Worm (Caenorhabditis elegans) whole organism, L1 larva: ENCODE results near the gene C08F11.13.
"Not testable (repeated sequence)": the region's sequence is repeated elsewhere in the genome, so short reads cannot be mapped to it uniquely, and the experiment has no call there.

Experiments used
- C04F5.9 ChIP-seq: sonication (generic microtip); optimal IDR thresholded peaks from 2 replicates; lab custom pipeline; 2016; ENCODE audit warnings: missing genetic modification characterization, missing compliant biosample characterization
- F16B12.6 ChIP-seq: fragments of 150-350 bp; optimal IDR thresholded peaks from 2 replicates; lab custom pipeline; 2014; ENCODE audit warnings: missing biosample characterization, missing genetic modification characterization
- Y116A8C.19 ChIP-seq: sonication (generic microtip); optimal IDR thresholded peaks from 2 replicates; lab custom pipeline; 2016; ENCODE audit warnings: missing compliant biosample characterization, missing genetic modification characterization, borderline replicate concordance
- aha-1 ChIP-seq: fragments of 150-350 bp; optimal IDR thresholded peaks from 2 replicates; lab custom pipeline; 2014; ENCODE audit warnings: missing biosample characterization, missing genetic modification characterization
- aly-2 ChIP-seq: fragments of 150-350 bp; optimal IDR thresholded peaks from 2 replicates; lab custom pipeline; 2014; ENCODE audit warnings: missing biosample characterization, missing genetic modification characterization
- blmp-1 ChIP-seq: fragments of 150-350 bp; optimal IDR thresholded peaks from 2 replicates; lab custom pipeline; 2014; ENCODE audit warnings: missing biosample characterization, missing genetic modification characterization
- ceh-63 ChIP-seq: fragments of 200-800 bp; sonication (Bioruptor generic); optimal IDR thresholded peaks from 2 replicates; lab custom pipeline; 2018; ENCODE audit warnings: mild to moderate bottlenecking, missing genetic modification characterization, missing compliant biosample characterization
- ceh-88 ChIP-seq: fragments of 200-800 bp; sonication (Bioruptor generic); IDR thresholded peaks from 2 replicates; pipeline ENCODE4 v1.3.6; 2022; ENCODE audit warnings: missing genetic modification characterization, missing compliant biosample characterization
- ces-1 ChIP-seq: fragments of 150-350 bp; optimal IDR thresholded peaks from 2 replicates; lab custom pipeline; 2014; ENCODE audit warnings: missing biosample characterization, missing genetic modification reagents, missing genetic modification characterization
- dpl-1 ChIP-seq, 3 experiments: fragments of 150-350 bp in 2 of 3; sonication (generic microtip) in 1 of 3; optimal IDR thresholded peaks; 2 replicates each; lab custom pipeline; 2014 to 2017; ENCODE audit warnings: missing biosample characterization in 3 of 3, missing genetic modification characterization in 3 of 3, missing genetic modification reagents in 3 of 3
- egl-13 ChIP-seq: sonication (generic microtip); optimal IDR thresholded peaks from 2 replicates; lab custom pipeline; 2016; ENCODE audit warnings: missing genotype, missing genetic modification reagents, missing genetic modification characterization, missing compliant biosample characterization
- elt-2 ChIP-seq: sonication (generic microtip); optimal IDR thresholded peaks from 2 replicates; lab custom pipeline; 2016; ENCODE audit warnings: missing genetic modification characterization, mild to moderate bottlenecking, inconsistent platforms, missing compliant biosample characterization, missing genetic modification reagents
- elt-3 ChIP-seq, 6 experiments: fragments of 150-350 bp in 1 of 6; sonication (generic microtip); optimal IDR thresholded peaks; 2 replicates each; lab custom pipeline; 2017 to 2018; ENCODE audit warnings: missing biosample characterization in 6 of 6, missing genetic modification characterization in 6 of 6, inconsistent platforms in 1 of 6
- ets-5 ChIP-seq: fragments of 200-800 bp; sonication (Bioruptor generic); IDR thresholded peaks from 2 replicates; pipeline ENCODE4 v1.3.6; 2022; ENCODE audit warnings: missing genetic modification characterization, missing compliant biosample characterization
- fkh-10 ChIP-seq: sonication (generic microtip); optimal IDR thresholded peaks from 2 replicates; lab custom pipeline; 2017; ENCODE audit warnings: missing biosample characterization, missing genetic modification reagents, missing genetic modification characterization
- fkh-8 ChIP-seq: sonication (generic microtip); optimal IDR thresholded peaks from 2 replicates; lab custom pipeline; 2016; ENCODE audit warnings: mild to moderate bottlenecking, missing genetic modification characterization, missing compliant biosample characterization
- fos-1 ChIP-seq: fragments of 150-350 bp; optimal IDR thresholded peaks from 2 replicates; lab custom pipeline; 2014; ENCODE audit warnings: missing biosample characterization, missing genetic modification characterization
- hlh-4 ChIP-seq: sonication (generic microtip); optimal IDR thresholded peaks from 2 replicates; lab custom pipeline; 2016; ENCODE audit warnings: mild to moderate bottlenecking, missing genetic modification characterization, missing compliant biosample characterization
- jun-1 ChIP-seq: fragments of 150-350 bp; optimal IDR thresholded peaks from 2 replicates; lab custom pipeline; 2014; ENCODE audit warnings: missing biosample characterization, missing genetic modification reagents, missing genetic modification characterization
- lin-13 ChIP-seq: fragments of 150-350 bp; optimal IDR thresholded peaks from 2 replicates; lab custom pipeline; 2014; ENCODE audit warnings: missing biosample characterization, missing genetic modification reagents, missing genetic modification characterization
- lin-14 ChIP-seq: fragments of 200-800 bp; sonication (Bioruptor generic); optimal IDR thresholded peaks from 2 replicates; lab custom pipeline; 2018; ENCODE audit warnings: mild to moderate bottlenecking, missing genetic modification characterization, moderate library complexity, missing compliant biosample characterization
- lin-15B ChIP-seq: fragments of 150-350 bp; sonication (generic microtip); optimal IDR thresholded peaks from 3 replicates; lab custom pipeline; 2014; ENCODE audit warnings: missing biosample characterization, missing genetic modification characterization
- lir-3 ChIP-seq: sonication (generic microtip); optimal IDR thresholded peaks from 2 replicates; lab custom pipeline; 2016; ENCODE audit warnings: mild to moderate bottlenecking, missing genetic modification characterization, moderate library complexity, missing compliant biosample characterization; ENCODE audit not compliant: poor library complexity
- mdl-1 ChIP-seq, 2 experiments: fragments of 150-350 bp; optimal IDR thresholded peaks; 2 replicates each; lab custom pipeline; 2014 to 2017; ENCODE audit warnings: missing biosample characterization in 2 of 2, missing genetic modification characterization in 2 of 2, inconsistent platforms in 1 of 2
- nhr-11 ChIP-seq: fragments of 150-350 bp; optimal IDR thresholded peaks from 2 replicates; lab custom pipeline; 2014; ENCODE audit warnings: missing biosample characterization, missing genetic modification characterization
- nhr-19 ChIP-seq: fragments of 200-800 bp; sonication (Bioruptor generic); conservative IDR thresholded peaks from 2 replicates; pipeline ENCODE4 v1.3.6; 2022; ENCODE audit warnings: missing genetic modification characterization, missing compliant biosample characterization
- nhr-237 ChIP-seq: fragments of 150-350 bp; optimal IDR thresholded peaks from 2 replicates; lab custom pipeline; 2014; ENCODE audit warnings: missing biosample characterization, missing genetic modification characterization
- nhr-28 ChIP-seq: fragments of 150-350 bp; optimal IDR thresholded peaks from 2 replicates; lab custom pipeline; 2014; ENCODE audit warnings: missing biosample characterization, missing genetic modification characterization
- pag-3 ChIP-seq: sonication (generic microtip); optimal IDR thresholded peaks from 2 replicates; lab custom pipeline; 2017; ENCODE audit warnings: missing genetic modification characterization, mild to moderate bottlenecking, missing compliant biosample characterization, antibody characterized with exemption, borderline replicate concordance; ENCODE audit not compliant: insufficient read depth
- sox-4 ChIP-seq: sonication (generic microtip); optimal IDR thresholded peaks from 2 replicates; lab custom pipeline; 2016; ENCODE audit warnings: missing genetic modification characterization, missing compliant biosample characterization
- unc-130 ChIP-seq: fragments of 150-350 bp; optimal IDR thresholded peaks from 2 replicates; lab custom pipeline; 2017; ENCODE audit warnings: missing biosample characterization, missing genetic modification characterization, inconsistent platforms
- unc-62 ChIP-seq: fragments of 150-350 bp; optimal IDR thresholded peaks from 2 replicates; lab custom pipeline; 2014; ENCODE audit warnings: missing biosample characterization, missing genetic modification reagents, missing genetic modification characterization
- unc-86 ChIP-seq: sonication (generic microtip); optimal IDR thresholded peaks from 2 replicates; lab custom pipeline; 2016; ENCODE audit warnings: missing genetic modification characterization, missing compliant biosample characterization
- xbp-1 ChIP-seq: sonication (generic microtip); optimal IDR thresholded peaks from 2 replicates; lab custom pipeline; 2016; ENCODE audit warnings: missing genetic modification characterization, missing compliant biosample characterization

Gene C08F11.13

DNA sequence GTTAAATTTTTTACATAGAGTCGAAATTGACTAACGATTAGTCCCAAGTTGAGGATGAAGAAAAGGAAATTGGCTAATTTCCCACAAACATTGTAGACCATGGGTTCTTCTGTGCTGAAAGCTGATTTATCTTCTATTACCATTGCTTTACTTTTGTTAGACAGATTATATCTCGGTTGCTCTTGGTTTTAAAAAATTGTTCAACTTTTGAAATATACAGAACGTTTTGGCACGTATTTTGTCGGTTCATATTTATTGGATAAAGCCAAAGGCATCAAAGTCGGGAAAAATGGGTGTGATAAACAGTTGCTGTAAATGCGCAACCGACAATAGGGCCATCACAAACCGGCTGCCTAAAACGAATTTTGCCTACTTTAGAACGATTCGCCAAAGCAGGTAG lies 18.0 kb downstream of the C08F11.13 start, which contains the start of gene tsp-5:
tsp-5 (minus strand) TSS at position 101 of the 400 bp plus-strand sequence.
- TF ChIP-seq unc-62 (GFP tag; lab: Kevin White, UChicago) (no peak), fkh-8 (tag; lab: Kevin White, UChicago) (no peak), pag-3 (tag; lab: Kevin White, UChicago) (no peak), egl-13 (tag; lab: Kevin White, UChicago) (no peak), lin-15B (tag; lab: Kevin White, UChicago) (no peak), elt-3 (tag; optimal IDR thresholded peaks at IDR 0.05; lab: Kevin White, UChicago) (no peak), F16B12.6 (no peak), nhr-11 (tag; lab: Kevin White, UChicago) (no peak)

DNA sequence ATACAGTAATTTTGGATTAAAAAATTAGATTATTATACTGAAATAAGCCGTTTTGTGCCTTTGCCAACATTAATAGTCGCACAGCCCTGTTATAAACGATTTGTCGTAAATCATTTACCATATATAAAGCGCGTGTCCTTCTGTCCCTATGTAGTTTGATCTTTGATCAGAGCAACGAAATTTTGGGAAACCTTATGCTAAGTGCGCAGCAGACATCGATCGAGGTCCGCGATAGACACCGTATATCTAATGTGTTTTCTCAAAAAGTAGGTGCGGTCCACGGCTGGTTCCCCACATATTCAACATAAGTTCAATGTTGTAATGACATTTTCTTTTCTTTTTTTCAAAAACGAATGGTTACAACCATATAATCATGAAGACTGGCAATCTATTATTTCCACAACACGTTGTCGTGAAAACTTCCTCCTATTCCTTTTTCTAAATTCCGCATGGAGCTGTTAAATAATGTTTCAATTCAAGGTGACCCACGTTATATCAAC lies 21.1 kb downstream of the C08F11.13 start, which contains the start of gene sru-9:
sru-9 (plus strand) TSS at position 450 of the 500 bp plus-strand sequence.
- TF ChIP-seq aly-2; Y116A8C.19 (tag; lab: Kevin White, UChicago); nhr-19 (GFP tag; lab: Robert Waterston, UW): not testable (repeated sequence)

DNA sequence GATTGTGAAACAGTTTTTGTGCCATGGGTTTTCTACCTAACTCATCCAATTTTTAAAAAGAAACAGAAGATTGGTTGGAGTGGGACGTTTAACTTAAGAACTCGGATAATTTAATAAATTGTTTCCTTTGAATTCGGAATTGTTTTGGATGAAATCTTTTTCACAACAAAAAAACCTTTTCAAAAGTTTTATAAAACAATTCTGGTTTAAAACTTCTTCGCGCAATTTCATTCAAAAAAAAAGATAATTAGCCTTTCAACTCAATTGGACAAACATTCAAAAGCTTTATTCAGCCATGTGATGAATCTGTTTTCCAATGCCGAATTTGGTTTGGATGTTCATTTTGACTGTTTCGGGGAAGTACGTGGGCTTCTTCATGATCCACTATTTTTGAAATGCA lies 22.5 kb downstream of the C08F11.13 start, which contains the start of gene Y45F10B.12:
Y45F10B.12 (plus strand) TSS at position 301 of the 400 bp plus-strand sequence.
- TF ChIP-seq fkh-10 (GFP tag; lab: Kevin White, UChicago) (no peak), fos-1 (tag; lab: Kevin White, UChicago) (no peak), ceh-88 (GFP tag; lab: Robert Waterston, UW) (no peak), fkh-8 (tag; lab: Kevin White, UChicago) (no peak), nhr-28 (tag; lab: Kevin White, UChicago) (no peak), unc-130 (tag; lab: Kevin White, UChicago) (no peak), elt-3 (tag; optimal IDR thresholded peaks at IDR 0.05; lab: Kevin White, UChicago) (no peak), hlh-4 (tag; lab: Kevin White, UChicago) (no peak), elt-2 (no peak)

DNA sequence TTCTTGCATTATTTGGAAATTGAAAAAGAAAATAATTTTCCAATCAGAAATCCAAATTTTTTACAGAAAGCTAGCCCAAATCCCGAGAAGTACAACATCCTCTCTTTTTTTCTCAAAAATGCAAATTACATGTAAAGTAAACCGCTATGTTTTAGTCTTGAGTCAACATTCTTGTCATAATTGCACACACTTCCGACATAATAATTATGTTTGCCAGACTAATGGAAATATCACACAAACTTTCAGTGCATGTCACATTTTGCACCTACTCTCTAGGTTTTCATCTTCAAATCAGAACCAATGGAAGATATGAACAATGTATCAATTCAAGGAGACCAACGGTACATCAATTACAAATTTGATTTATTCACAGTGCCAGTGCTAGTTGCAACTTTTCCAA lies 25.0 kb downstream of the C08F11.13 start, which contains the start of gene sru-11:
sru-11 (plus strand) TSS at position 301 of the 400 bp plus-strand sequence.
- TF ChIP-seq lir-3 (tag; lab: Kevin White, UChicago) (no peak), sox-4 (tag; lab: Kevin White, UChicago) (no peak), C04F5.9 (tag; lab: Kevin White, UChicago) (no peak), xbp-1 (no peak), egl-13 (tag; lab: Kevin White, UChicago) (no peak), ces-1 (no peak), ets-5 (GFP tag; lab: Robert Waterston, UW) (no peak), unc-86 (tag; lab: Kevin White, UChicago) (no peak), lin-13 (GFP tag; lab: Kevin White, UChicago) (no peak), blmp-1 (tag; lab: Kevin White, UChicago) (no peak), lin-14 (GFP tag; lab: Kevin White, UChicago) (no peak), dpl-1 (GFP tag; optimal IDR thresholded peaks at IDR 0.05; lab: Kevin White, UChicago) (no peak)

DNA sequence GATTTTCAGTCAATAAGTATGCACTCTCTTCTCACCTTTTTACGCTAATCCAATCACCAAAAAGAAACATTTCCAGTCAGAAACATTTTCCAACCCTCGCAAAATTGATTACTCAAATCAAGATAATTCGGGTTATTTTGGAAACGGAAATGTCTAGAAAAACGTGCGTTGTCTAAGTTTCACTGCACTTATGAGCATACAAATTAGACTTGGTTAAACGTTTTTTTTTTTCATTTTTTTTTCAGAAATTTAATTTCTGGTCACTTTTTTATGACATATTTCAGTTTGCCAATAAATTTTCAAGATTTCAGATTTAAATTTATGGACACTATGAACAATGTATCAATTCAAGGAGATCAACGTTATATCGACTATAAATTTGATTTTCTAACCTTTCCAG lies 26.8 kb downstream of the C08F11.13 start, which contains the start of gene sru-12:
sru-12 (plus strand) TSS at position 301 of the 400 bp plus-strand sequence.
- TF ChIP-seq lir-3 (tag; lab: Kevin White, UChicago) (no peak), ceh-63 (GFP tag; lab: Kevin White, UChicago) (no peak), nhr-237 (tag; lab: Kevin White, UChicago) (no peak), nhr-11 (tag; lab: Kevin White, UChicago) (no peak), lin-14 (GFP tag; lab: Kevin White, UChicago) (no peak), hlh-4 (tag; lab: Kevin White, UChicago) (no peak), aha-1 (tag; lab: Kevin White, UChicago) (no peak), jun-1 (no peak), fkh-8 (tag; lab: Kevin White, UChicago) (no peak), mdl-1 (tag; optimal IDR thresholded peaks at IDR 0.05; lab: Kevin White, UChicago) (no peak), unc-62 (GFP tag; lab: Kevin White, UChicago) (no peak)
